Fruit fly (Drosophila melanogaster) whole organism: ENCODE measurements around the gene spidey.

Experiments used
- CG8478 ChIP-seq: fragments of >200 bp; optimal IDR thresholded peaks from 2 replicates; lab custom pipeline; 2018; ENCODE audit warnings: inconsistent platforms
- Dll ChIP-seq: fragments of >200 bp; optimal IDR thresholded peaks from 2 replicates; lab custom pipeline; 2017
- EcR ChIP-seq, 2 experiments: fragments of >200 bp; optimal IDR thresholded peaks; 2 replicates each; lab custom pipeline; 2017; ENCODE audit warnings: missing biosample characterization in 2 of 2, missing genetic modification characterization in 2 of 2, missing genetic modification reagents in 2 of 2
- pan ChIP-seq: fragments of >200 bp; optimal IDR thresholded peaks from 2 replicates; lab custom pipeline; 2017
- psq ChIP-seq: fragments of >200 bp; optimal IDR thresholded peaks from 2 replicates; lab custom pipeline; 2017
- usp ChIP-seq: fragments of >200 bp; optimal IDR thresholded peaks from 2 replicates; lab custom pipeline; 2017; ENCODE audit warnings: missing biosample characterization, missing genetic modification characterization, mixed read lengths

spidey gene

DNA sequence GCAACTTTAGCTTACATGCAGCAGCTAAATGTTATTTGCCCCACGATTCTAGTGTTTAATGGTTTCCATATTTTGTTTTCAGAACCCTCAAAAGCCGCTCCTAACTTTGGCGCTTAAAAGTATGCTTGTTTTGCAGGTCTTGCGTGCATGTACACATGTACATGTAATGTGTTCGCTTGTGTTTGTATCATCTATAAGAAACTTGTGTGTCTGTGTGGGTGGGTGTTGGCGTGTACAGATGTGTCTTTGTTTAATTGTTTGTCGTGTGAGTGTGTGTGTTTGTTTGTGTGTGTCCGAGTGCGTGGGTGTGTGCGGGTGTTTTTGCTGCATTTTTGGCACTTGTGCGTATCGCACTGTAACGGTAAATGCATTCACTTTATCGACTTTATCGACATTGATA lies 14.3 kb downstream of the spidey start:
- no peak for TF ChIP-seq psq (lab: Kevin White, UChicago)
- TF ChIP-seq usp: no peak
- no peak for TF ChIP-seq EcR (GFP tag; optimal IDR thresholded peaks at IDR 0.05; lab: Kevin White, UChicago)
- TF ChIP-seq pan: no peak
- no peak for TF ChIP-seq Dll
- no peak for TF ChIP-seq CG8478

dm6 chrX:7924913-7925312 lies 16.2 kb downstream of the spidey start:
- no peak for TF ChIP-seq EcR (GFP tag; optimal IDR thresholded peaks at IDR 0.05; lab: Kevin White, UChicago)
- TF ChIP-seq CG8478: no peak
- TF ChIP-seq psq (lab: Kevin White, UChicago): no peak
- TF ChIP-seq usp: no peak
- no peak for TF ChIP-seq pan
- no peak for TF ChIP-seq Dll

DNA sequence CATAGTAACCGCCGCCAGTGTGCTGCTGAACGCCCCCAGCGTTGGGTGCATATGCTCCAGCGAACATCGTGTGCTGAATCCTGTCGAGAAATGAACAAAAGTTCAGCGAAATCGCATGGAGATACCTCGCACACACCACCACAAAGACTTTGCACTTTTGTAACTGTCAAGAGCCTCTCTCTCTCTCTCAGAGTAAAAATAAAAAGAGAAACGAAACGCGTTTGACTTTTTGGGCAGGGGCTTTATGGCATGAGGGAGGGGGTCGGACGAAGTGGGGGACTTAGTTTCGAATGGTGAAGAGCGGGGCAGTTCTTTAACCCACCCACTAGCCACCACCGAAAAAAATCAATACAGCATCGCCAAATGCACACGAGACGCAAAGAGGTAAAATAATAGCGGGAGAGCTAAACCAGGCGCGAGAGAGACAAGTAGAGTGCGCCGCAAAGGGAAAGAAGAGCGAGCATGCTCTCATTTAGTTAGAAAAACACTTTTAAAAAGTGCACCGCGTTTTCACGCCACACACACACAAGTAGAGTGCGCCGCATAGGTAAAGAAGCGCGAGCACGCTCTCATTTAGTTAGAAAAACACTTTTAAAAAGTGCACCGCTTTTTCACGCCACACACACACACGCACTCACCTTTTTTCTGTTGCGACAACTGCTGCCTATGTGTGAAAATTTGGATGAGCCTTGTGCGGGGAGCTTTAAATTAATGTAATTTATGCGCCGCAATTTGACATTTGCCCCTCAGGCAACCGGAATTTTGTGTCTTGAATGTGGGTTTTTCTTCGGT lies 21.7 kb downstream of the spidey start:
- peak; percentile 0 for TF ChIP-seq CG8478
- TF ChIP-seq Dll: peak; percentile 84
- no peak for TF ChIP-seq usp

DNA sequence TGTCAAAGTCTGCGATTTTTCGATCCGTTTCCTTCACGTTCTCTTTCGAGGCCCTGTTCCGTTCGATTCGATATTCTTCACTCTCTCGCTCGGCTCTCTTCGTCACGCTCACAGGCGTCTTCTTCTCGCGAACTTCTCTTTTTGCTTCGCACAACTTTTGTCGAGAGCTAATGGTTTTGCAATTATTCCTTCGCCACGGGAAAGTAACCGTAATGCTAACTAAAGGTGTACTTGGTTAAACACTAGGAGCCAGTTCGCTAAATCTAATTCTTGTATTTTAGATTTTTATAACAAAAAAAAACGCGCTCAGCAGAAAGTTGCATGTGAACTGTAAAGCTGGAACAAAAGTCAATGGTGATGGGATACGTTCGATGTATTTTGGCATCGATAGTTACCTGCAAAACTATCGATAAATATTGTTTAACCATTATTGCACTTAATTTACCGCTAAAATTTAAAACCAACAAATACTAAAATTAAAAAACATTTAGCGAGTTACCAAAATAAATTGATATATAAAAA lies 22.4 kb downstream of the spidey start, which contains the start of gene mahe:
Gene mahe, minus strand, starts transcription at position 355 of the 522 bp plus-strand sequence.
- TF ChIP-seq usp (no peak), EcR (GFP tag; optimal IDR thresholded peaks at IDR 0.05; lab: Kevin White, UChicago) (no peak), Dll (no peak), pan (no peak), CG8478 (no peak), psq (lab: Kevin White, UChicago) (no peak)

DNA sequence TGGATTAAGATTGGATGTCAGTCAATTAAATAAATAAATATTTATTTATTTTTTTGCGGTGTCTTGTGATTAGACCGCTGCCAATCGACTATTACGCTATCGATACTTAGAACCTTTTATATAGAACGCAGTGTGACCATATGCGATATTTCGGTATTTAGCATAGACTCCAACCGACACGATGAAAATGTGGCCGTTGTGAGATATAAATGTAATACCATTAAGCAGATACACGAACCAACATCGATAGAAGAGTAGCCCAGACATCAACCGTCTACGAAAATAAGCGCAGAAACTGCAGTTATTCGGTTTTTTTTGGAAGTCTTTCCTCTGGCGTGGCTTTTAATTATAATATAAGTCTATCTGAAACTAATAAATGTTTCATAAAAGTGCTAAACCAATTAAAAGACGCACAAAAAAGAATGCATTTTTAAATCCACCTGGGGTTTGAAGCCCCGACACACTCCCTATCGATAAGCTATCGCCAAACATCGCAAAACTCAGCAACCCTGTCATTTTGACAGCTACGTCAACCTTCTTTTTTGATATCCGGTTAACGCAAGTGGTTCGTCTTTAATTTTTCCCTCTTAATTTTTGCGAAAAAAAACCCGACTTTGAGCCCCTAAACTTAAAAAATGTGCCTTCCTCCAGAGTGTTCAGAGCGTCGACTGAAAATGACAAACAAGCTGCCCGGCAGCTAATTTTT lies 24.6 kb downstream of the spidey start, which contains the start of the genes Dhdds and RpS14a:
Gene Dhdds, minus strand, starts transcription at position 142 of the 706 bp plus-strand sequence.
Gene RpS14a, plus strand, starts transcription at position 533 of the 706 bp plus-strand sequence.
- TF ChIP-seq psq (lab: Kevin White, UChicago) (no peak), pan (no peak), EcR (GFP tag; optimal IDR thresholded peaks at IDR 0.05; lab: Kevin White, UChicago) (no peak), Dll (no peak), usp (no peak), CG8478 (no peak)

DNA sequence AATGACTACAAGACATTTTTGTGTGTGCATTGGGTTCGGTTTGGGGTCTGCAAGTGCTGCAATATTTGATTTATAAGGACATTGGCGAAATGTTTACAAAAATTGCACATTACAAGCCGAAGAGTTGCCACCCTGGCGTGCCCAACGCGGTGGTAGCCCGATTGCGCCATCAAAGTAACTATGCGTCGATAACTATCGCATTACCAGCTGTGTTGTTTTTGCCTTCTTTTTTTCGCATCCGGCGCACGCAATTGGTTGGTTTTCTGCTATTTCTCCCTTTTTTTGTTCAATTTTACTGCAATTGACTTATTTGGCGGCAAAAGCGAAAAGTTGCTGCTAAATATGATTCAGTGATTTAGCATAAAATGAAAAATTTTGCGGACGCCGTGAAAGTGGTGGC lies 25.9 kb downstream of the spidey start, which contains the start of gene RpS14b:
Gene RpS14b, plus strand, starts transcription at position 220 of the 400 bp plus-strand sequence.
- no peak for TF ChIP-seq Dll
- no peak for TF ChIP-seq CG8478
- TF ChIP-seq usp: no peak

- no peak for TF ChIP-seq usp
- TF ChIP-seq Dll: no peak
- no peak for TF ChIP-seq EcR (GFP tag; optimal IDR thresholded peaks at IDR 0.05; lab: Kevin White, UChicago)
- no peak for TF ChIP-seq pan
- no peak for TF ChIP-seq CG8478
- no peak for TF ChIP-seq psq (lab: Kevin White, UChicago)
Measured at dm6 chrX:7935798-7936572, 27.3 kb downstream of the spidey start, which contains the start of gene Ubr3. Gene Ubr3 (plus strand): TSS chrX:7935896.

DNA sequence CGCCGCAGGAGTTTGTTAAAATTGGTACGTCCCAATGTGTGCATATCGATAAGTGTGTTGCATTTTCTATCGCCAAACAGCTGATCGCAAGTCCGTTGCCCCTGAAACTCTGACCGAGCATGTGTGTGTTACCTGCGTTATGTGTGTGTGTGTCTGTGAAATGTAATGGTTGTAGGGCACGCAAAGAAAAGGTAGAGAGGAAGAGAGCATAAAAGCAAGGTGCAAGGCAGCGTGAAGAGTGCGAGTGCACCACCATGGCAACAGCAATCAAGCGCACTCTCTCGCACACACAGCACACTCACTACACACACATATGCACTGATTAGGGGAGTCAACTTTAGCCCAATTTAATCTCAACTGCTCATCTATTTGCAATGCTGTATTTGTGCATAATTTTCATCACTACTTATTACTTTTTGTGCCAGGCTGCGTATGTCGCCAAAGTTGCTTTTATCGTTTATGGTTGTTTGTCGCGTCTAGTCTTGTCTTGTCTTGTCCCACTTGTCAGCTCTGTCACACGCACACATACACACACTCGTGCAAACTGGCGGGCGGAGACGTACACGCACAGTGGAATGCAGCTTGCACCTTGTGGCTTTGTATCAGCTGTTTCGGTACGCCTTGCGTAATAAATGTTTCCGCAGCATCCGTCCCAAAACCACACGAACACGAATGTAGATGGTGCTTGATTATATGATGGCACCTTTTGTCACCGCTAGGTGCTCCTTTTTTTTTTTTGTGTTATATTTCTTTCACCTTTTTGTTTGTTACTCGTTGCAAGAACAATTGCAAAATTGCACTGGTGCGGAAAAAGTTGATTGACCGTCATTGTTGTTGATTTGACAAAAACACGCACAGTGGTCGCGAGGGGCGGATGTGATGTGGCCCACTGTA lies 29.1 kb downstream of the spidey start:
- TF ChIP-seq EcR (GFP tag; optimal IDR thresholded peaks at IDR 0.05; lab: Kevin White, UChicago) (peak in 1 of 2 experiments; percentile 91), CG8478 (peak; percentile 34), pan (no peak), Dll (no peak), psq (lab: Kevin White, UChicago) (no peak)

DNA sequence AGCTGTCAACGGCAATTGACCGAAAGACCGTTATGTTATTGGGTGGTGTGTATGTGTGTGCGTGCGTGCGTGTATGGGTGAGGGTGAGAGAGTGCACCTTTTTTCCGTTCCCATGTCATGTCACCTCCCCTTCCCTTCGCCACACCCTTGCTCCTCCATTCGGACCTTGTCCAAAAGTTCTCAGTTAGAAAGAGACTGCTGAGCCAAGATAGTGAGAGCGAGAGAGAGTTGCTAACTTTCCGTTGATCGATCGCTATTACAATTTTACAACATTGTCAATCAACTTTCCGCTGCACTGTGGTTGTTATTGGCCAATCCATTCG lies 29.7 kb downstream of the spidey start:
- TF ChIP-seq Dll (no peak), CG8478 (no peak), usp (no peak), EcR (GFP tag; optimal IDR thresholded peaks at IDR 0.05; lab: Kevin White, UChicago) (no peak), psq (lab: Kevin White, UChicago) (no peak), pan (no peak)

dm6 chrX:7944151-7944713 lies 35.5 kb downstream of the spidey start:
- TF ChIP-seq psq (lab: Kevin White, UChicago): no peak
- no peak for TF ChIP-seq Dll
- no peak for TF ChIP-seq EcR (GFP tag; optimal IDR thresholded peaks at IDR 0.05; lab: Kevin White, UChicago)
- no peak for TF ChIP-seq usp
- TF ChIP-seq pan: no peak
- TF ChIP-seq CG8478: no peak
